Fruit fly (Drosophila melanogaster) whole organism, prepupa: ENCODE results near the gene Atg1.

Source experiments
- CG10631 ChIP-seq: fragments of 200-800 bp; sonication (Bioruptor generic); optimal IDR thresholded peaks from 2 replicates; lab custom pipeline; 2016; ENCODE audit warnings: missing biosample characterization, missing genetic modification characterization
- CG10669 ChIP-seq: fragments of 200-800 bp; sonication (Bioruptor generic); optimal IDR thresholded peaks from 3 replicates; lab custom pipeline; 2018; ENCODE audit warnings: missing biosample characterization, mild to moderate bottlenecking, missing genetic modification characterization, moderate library complexity
- CG11294 ChIP-seq: fragments of 200-800 bp; sonication (Bioruptor generic); IDR thresholded peaks from 2 replicates; pipeline ENCODE4 v1.3.6; 2022; ENCODE audit warnings: missing biosample characterization, missing genetic modification characterization
- CG11902 ChIP-seq: fragments of 200-800 bp; sonication (Bioruptor generic); optimal IDR thresholded peaks from 3 replicates; lab custom pipeline; 2016; ENCODE audit warnings: missing biosample characterization, missing genetic modification characterization
- CG16779 ChIP-seq: fragments of 200-800 bp; sonication (Bioruptor generic); optimal IDR thresholded peaks from 3 replicates; lab custom pipeline; 2017; ENCODE audit warnings: missing biosample characterization, mild to moderate bottlenecking, missing genetic modification characterization
- CG3032 ChIP-seq: fragments of 200-800 bp; optimal IDR thresholded peaks from 2 replicates; lab custom pipeline; 2019; ENCODE audit warnings: missing biosample characterization, mild to moderate bottlenecking, missing genetic modification characterization, moderate library complexity
- CG31627 ChIP-seq: fragments of 200-800 bp; sonication (Bioruptor generic); optimal IDR thresholded peaks from 3 replicates; lab custom pipeline; 2016; ENCODE audit warnings: missing biosample characterization, missing genetic modification characterization
- CG4318 ChIP-seq: fragments of 200-800 bp; sonication (Bioruptor generic); optimal IDR thresholded peaks from 3 replicates; lab custom pipeline; 2017; ENCODE audit warnings: missing biosample characterization, mild to moderate bottlenecking, missing genetic modification characterization
- CG6163 ChIP-seq: fragments of 200-800 bp; sonication (Bioruptor generic); IDR thresholded peaks from 3 replicates; pipeline ENCODE4 v1.3.6; 2022; ENCODE audit warnings: missing biosample characterization, missing genetic modification characterization
- CG6276 ChIP-seq: fragments of 200-800 bp; sonication (Bioruptor generic); optimal IDR thresholded peaks from 2 replicates; lab custom pipeline; 2017; ENCODE audit warnings: missing biosample characterization, mild to moderate bottlenecking, missing genetic modification characterization
- CG6808 ChIP-seq: fragments of 200-800 bp; sonication (Bioruptor generic); optimal IDR thresholded peaks from 3 replicates; lab custom pipeline; 2017; ENCODE audit warnings: missing biosample characterization, missing genetic modification characterization, mild to moderate bottlenecking, moderate library complexity, missing genetic modification reagents
- CG6854 ChIP-seq: fragments of 200-800 bp; sonication (Bioruptor generic); optimal IDR thresholded peaks from 2 replicates; lab custom pipeline; 2017; ENCODE audit warnings: missing biosample characterization, mild to moderate bottlenecking, missing genetic modification characterization
- CG8632 ChIP-seq: fragments of 200-800 bp; sonication (Bioruptor generic); optimal IDR thresholded peaks from 3 replicates; lab custom pipeline; 2016; ENCODE audit warnings: missing biosample characterization, missing genetic modification characterization
- Eip75B ChIP-seq: fragments of 200-800 bp; sonication (Bioruptor generic); optimal IDR thresholded peaks from 3 replicates; lab custom pipeline; 2016; ENCODE audit warnings: missing biosample characterization, missing genetic modification characterization
- Eip78C ChIP-seq: fragments of 200-800 bp; sonication (Bioruptor generic); peaks from one replicate; lab custom pipeline; 2016; ENCODE audit warnings: missing biosample characterization, missing genetic modification characterization
- Eip93F ChIP-seq: fragments of 200-800 bp; sonication (Bioruptor generic); optimal IDR thresholded peaks from 2 replicates; lab custom pipeline; 2016; ENCODE audit warnings: missing biosample characterization, mild to moderate bottlenecking, missing genetic modification characterization
- Ets96B ChIP-seq: fragments of 200-800 bp; optimal IDR thresholded peaks from 2 replicates; lab custom pipeline; 2019; ENCODE audit warnings: missing biosample characterization, mild to moderate bottlenecking, missing genetic modification characterization, moderate library complexity
- Hr38 ChIP-seq: sonication (Bioruptor generic); optimal IDR thresholded peaks from 2 replicates; lab custom pipeline; 2016; ENCODE audit warnings: missing biosample characterization, missing genetic modification characterization
- Hr4 ChIP-seq: fragments of 200-800 bp; sonication (Bioruptor generic); optimal IDR thresholded peaks from 3 replicates; lab custom pipeline; 2016; ENCODE audit warnings: missing biosample characterization, missing genetic modification characterization
- Lpt ChIP-seq: fragments of 200-800 bp; sonication (Bioruptor generic); optimal IDR thresholded peaks from 3 replicates; lab custom pipeline; 2016; ENCODE audit warnings: missing biosample characterization, missing genetic modification characterization
- Met ChIP-seq: fragments of 200-800 bp; sonication (Bioruptor generic); optimal IDR thresholded peaks from 3 replicates; lab custom pipeline; 2016; ENCODE audit warnings: missing biosample characterization, missing genetic modification characterization
- Sox102F ChIP-seq: fragments of 200-800 bp; sonication (Bioruptor generic); optimal IDR thresholded peaks from 2 replicates; lab custom pipeline; 2016; ENCODE audit warnings: missing biosample characterization, mild to moderate bottlenecking, missing genetic modification characterization
- Sox14 ChIP-seq: fragments of 200-800 bp; sonication (Bioruptor generic); optimal IDR thresholded peaks from 3 replicates; lab custom pipeline; 2016; ENCODE audit warnings: missing biosample characterization, missing genetic modification characterization
- achi ChIP-seq: fragments of 200-800 bp; sonication (Bioruptor generic); optimal IDR thresholded peaks from 3 replicates; lab custom pipeline; 2016; ENCODE audit warnings: missing biosample characterization, missing genetic modification characterization
- acj6 ChIP-seq: fragments of 200-800 bp; sonication (Bioruptor generic); optimal IDR thresholded peaks from 3 replicates; lab custom pipeline; 2016; ENCODE audit warnings: missing biosample characterization, missing genetic modification characterization
- dsx ChIP-seq: fragments of 200-800 bp; optimal IDR thresholded peaks from 3 replicates; lab custom pipeline; 2019; ENCODE audit warnings: missing biosample characterization, mild to moderate bottlenecking, missing genetic modification characterization, moderate library complexity; ENCODE audit not compliant: poor library complexity, severe bottlenecking
- eg ChIP-seq: fragments of 200-800 bp; sonication (Bioruptor generic); IDR thresholded peaks from 3 replicates; pipeline ENCODE4 v1.3.6; 2022; ENCODE audit warnings: missing biosample characterization, missing genetic modification characterization
- esn ChIP-seq: fragments of 200-800 bp; sonication (Bioruptor generic); optimal IDR thresholded peaks from 2 replicates; lab custom pipeline; 2016; ENCODE audit warnings: missing biosample characterization, mild to moderate bottlenecking, missing genetic modification characterization, moderate library complexity
- fd59A ChIP-seq: fragments of 200-800 bp; sonication (Bioruptor generic); optimal IDR thresholded peaks from 2 replicates; lab custom pipeline; 2017; ENCODE audit warnings: missing biosample characterization, mild to moderate bottlenecking, missing genetic modification characterization, missing genetic modification reagents
- lz ChIP-seq: fragments of 200-800 bp; sonication (Bioruptor generic); optimal IDR thresholded peaks from 3 replicates; lab custom pipeline; 2016; ENCODE audit warnings: missing biosample characterization, missing genetic modification characterization
- net ChIP-seq: fragments of 200-800 bp; sonication (Bioruptor generic); optimal IDR thresholded peaks from 3 replicates; lab custom pipeline; 2016; ENCODE audit warnings: missing biosample characterization, missing genetic modification characterization
- pdm3 ChIP-seq: fragments of 200-800 bp; sonication (Bioruptor generic); optimal IDR thresholded peaks from 3 replicates; lab custom pipeline; 2016; ENCODE audit warnings: missing biosample characterization, missing genetic modification characterization
- salr ChIP-seq, 2 experiments: fragments of 200-800 bp; sonication (Bioruptor generic); optimal IDR thresholded peaks; 3 replicates each; lab custom pipeline; 2016 to 2018; ENCODE audit warnings: missing biosample characterization in 2 of 2, missing genetic modification characterization in 2 of 2, mild to moderate bottlenecking in 1 of 2
- spab ChIP-seq: fragments of 200-800 bp; sonication (Bioruptor generic); optimal IDR thresholded peaks from 2 replicates; lab custom pipeline; 2017; ENCODE audit warnings: missing biosample characterization, mild to moderate bottlenecking, missing genetic modification characterization, missing genetic modification reagents
- ss ChIP-seq, 2 experiments: fragments of 200-800 bp; sonication (Bioruptor generic); optimal IDR thresholded peaks; 2 replicates in 1 of 2; 3 replicates in 1 of 2; lab custom pipeline; 2017 to 2018; ENCODE audit warnings: mild to moderate bottlenecking in 2 of 2, missing biosample characterization in 2 of 2, missing genetic modification characterization in 2 of 2, moderate library complexity in 1 of 2
- topi ChIP-seq: fragments of 200-800 bp; sonication (Bioruptor generic); optimal IDR thresholded peaks from 3 replicates; lab custom pipeline; 2016; ENCODE audit warnings: missing biosample characterization, missing genetic modification characterization
- vri ChIP-seq: fragments of 200-800 bp; sonication (Bioruptor generic); optimal IDR thresholded peaks from 3 replicates; lab custom pipeline; 2016; ENCODE audit warnings: missing biosample characterization, mild to moderate bottlenecking, missing genetic modification characterization

The Atg1 gene

DNA sequence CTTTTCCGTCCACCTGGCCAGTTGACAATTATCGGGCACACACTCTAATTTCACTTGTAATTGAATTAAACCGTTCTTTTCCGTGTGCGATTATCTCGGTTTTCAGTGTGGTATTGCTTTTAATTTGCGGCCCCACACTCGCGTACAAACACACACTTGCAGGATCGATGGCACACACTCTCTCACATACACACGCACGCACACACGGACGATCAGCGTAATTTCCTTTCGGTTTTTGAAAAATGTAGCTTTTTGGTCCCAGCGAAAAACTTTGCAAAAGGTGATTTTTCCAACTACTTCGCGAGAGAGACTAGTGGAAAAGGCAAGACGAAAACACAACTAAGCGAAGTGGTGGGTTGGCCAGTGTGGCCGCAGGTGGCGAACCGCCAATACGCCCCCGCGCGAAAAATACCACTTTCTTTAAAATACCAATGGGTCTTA is at the start of gene Atg1:
Gene Atg1, minus strand, starts transcription at position 387 of the 441 bp plus-strand sequence.
- TF ChIP-seq Eip78C (GFP tag; lab: Kevin White, UChicago) (peak; percentile 85), CG4318 (GFP tag; lab: Kevin White, UChicago) (no peak), CG31627 (GFP tag; lab: Kevin White, UChicago) (no peak), achi (GFP tag; lab: Kevin White, UChicago) (no peak), Sox14 (GFP tag; lab: Kevin White, UChicago) (peak; percentile 9), Eip75B (no peak), vri (GFP tag; lab: Kevin White, UChicago) (peak; percentile 33), esn (peak; percentile 8), acj6 (no peak), CG6163 (GFP tag; lab: Robert Waterston, UW) (peak; percentile 49; the same call in 2 of the 3 replicates), CG6854 (GFP tag; lab: Kevin White, UChicago) (peak; percentile 44), Ets96B (tag; lab: Kevin White, UChicago) (no peak), ss (GFP tag; optimal IDR thresholded peaks at IDR 0.05; lab: Kevin White, UChicago) (no peak), salr (GFP tag; optimal IDR thresholded peaks at IDR 0.05; lab: Kevin White, UChicago) (no peak), fd59A (GFP tag; lab: Kevin White, UChicago) (no peak), CG10631 (GFP tag; lab: Kevin White, UChicago) (no peak)

DNA sequence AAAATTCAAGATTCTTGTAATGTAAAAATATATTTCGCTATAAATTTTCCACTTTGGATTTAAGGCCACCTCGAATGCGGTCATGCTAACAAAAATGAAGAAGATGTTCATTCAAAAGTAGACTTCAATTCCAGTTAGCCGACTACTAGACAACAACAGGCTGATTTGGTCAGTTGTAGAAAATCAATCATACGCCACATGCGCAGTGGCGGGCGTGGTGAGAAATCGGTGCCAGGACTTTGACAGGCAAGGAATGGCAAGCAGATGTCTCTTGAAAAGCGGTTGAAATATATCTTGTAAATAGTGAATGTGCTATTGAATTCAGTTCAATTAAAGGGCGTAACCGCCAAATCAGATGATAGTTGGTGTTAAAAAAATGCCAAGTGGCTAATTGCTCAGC is 48.5 kb upstream of the Atg1 start, which contains the start of gene Ent3:
Gene Ent3, plus strand, starts transcription at position 224 of the 400 bp plus-strand sequence.
- TF ChIP-seq CG6808 (GFP tag; lab: Kevin White, UChicago), result no peak
- no peak for TF ChIP-seq CG4318 (GFP tag; lab: Kevin White, UChicago)
- no peak for TF ChIP-seq Hr38 (GFP tag; lab: Kevin White, UChicago)
- no peak for TF ChIP-seq CG11294
- no peak for TF ChIP-seq Hr4 (GFP tag; lab: Kevin White, UChicago)
- TF ChIP-seq CG6276 (GFP tag; lab: Kevin White, UChicago), result no peak
- TF ChIP-seq CG11902 (GFP tag; lab: Kevin White, UChicago), result no peak
- TF ChIP-seq CG6163 (GFP tag; lab: Robert Waterston, UW), result no peak
- no peak for TF ChIP-seq Met (GFP tag; lab: Kevin White, UChicago)
- TF ChIP-seq eg, result no peak
- TF ChIP-seq salr (GFP tag; optimal IDR thresholded peaks at IDR 0.05; lab: Kevin White, UChicago), result no peak
- no peak for TF ChIP-seq vri (GFP tag; lab: Kevin White, UChicago)
- TF ChIP-seq CG10669 (GFP tag; lab: Kevin White, UChicago), result no peak
- TF ChIP-seq topi, result no peak
- TF ChIP-seq pdm3 (GFP tag; lab: Kevin White, UChicago), result no peak
- no peak for TF ChIP-seq net (GFP tag; lab: Kevin White, UChicago)
- no peak for TF ChIP-seq Sox102F (GFP tag; lab: Kevin White, UChicago)
- TF ChIP-seq spab (GFP tag; lab: Kevin White, UChicago), result no peak
- no peak for TF ChIP-seq Lpt (GFP tag; lab: Kevin White, UChicago)
- TF ChIP-seq CG16779, result no peak

DNA sequence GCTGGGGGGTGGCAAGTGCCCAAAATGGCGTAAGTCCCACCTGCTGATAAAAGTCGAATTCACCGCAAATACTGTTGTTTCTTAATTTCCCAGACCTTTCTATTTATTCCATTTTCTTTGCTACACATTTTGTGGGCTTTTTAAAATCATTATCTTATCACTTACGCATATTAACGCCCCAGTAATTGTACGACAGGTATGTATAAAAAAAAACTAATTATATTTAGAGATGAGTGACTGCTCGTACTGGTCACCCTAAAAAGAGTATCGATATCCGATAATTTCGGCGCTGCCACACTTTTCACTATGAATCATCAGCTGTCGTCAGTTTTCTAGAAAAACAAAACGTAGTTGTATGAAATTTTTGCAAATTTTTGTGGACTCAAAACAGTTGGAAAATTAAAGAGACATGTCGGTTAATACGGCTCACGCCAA is 45.0 kb upstream of the Atg1 start, which contains the start of the genes CG10948 and Wbp2:
Gene CG10948, minus strand, starts transcription at position 251 of the 435 bp plus-strand sequence.
Gene Wbp2, plus strand, starts transcription at position 299 of the 435 bp plus-strand sequence.
- TF ChIP-seq lz (peak; percentile 40), vri (GFP tag; lab: Kevin White, UChicago) (peak; percentile 82), CG6854 (GFP tag; lab: Kevin White, UChicago) (peak; percentile 44), Ets96B (tag; lab: Kevin White, UChicago) (peak; percentile 10), CG3032 (peak; percentile 29), CG8632 (peak; percentile 8), dsx (no peak), esn (peak; percentile 44), CG31627 (GFP tag; lab: Kevin White, UChicago) (no peak), salr (GFP tag; optimal IDR thresholded peaks at IDR 0.05; lab: Kevin White, UChicago) (no peak), Eip93F (GFP tag; lab: Kevin White, UChicago) (peak; percentile 50), Sox14 (GFP tag; lab: Kevin White, UChicago) (no peak), net (GFP tag; lab: Kevin White, UChicago) (no peak), CG6163 (GFP tag; lab: Robert Waterston, UW) (no peak)
